Worm (Caenorhabditis elegans) whole organism, early embryonic: ENCODE measurements around the gene nhr-61.

Experiments
- B0310.2 ChIP-seq: sonication (generic microtip); optimal IDR thresholded peaks from 2 replicates; lab custom pipeline; 2016; ENCODE audit warnings: mild to moderate bottlenecking, missing genetic modification characterization, missing compliant biosample characterization
- F13C5.2 ChIP-seq: sonication (generic microtip); optimal IDR thresholded peaks from 2 replicates; lab custom pipeline; 2017; ENCODE audit warnings: mild to moderate bottlenecking, missing genetic modification characterization, inconsistent platforms, missing compliant biosample characterization
- aly-1 ChIP-seq: sonication (generic microtip); optimal IDR thresholded peaks from 2 replicates; lab custom pipeline; 2016; ENCODE audit warnings: missing genetic modification characterization, missing compliant biosample characterization
- ama-1 ChIP-seq: fragments of 150-350 bp; optimal IDR thresholded peaks from 2 replicates; lab custom pipeline; 2014
- ceh-13 ChIP-seq: fragments of 200-800 bp; sonication (Bioruptor generic); optimal IDR thresholded peaks from 2 replicates; lab custom pipeline; 2018; ENCODE audit warnings: mild to moderate bottlenecking, missing genetic modification characterization, missing compliant biosample characterization
- ets-7 ChIP-seq: sonication (generic microtip); optimal IDR thresholded peaks from 2 replicates; lab custom pipeline; 2016; ENCODE audit warnings: missing genotype, missing genetic modification characterization, missing compliant biosample characterization
- flt-1 ChIP-seq: fragments of 200-800 bp; sonication (Bioruptor generic); IDR thresholded peaks from 2 replicates; pipeline ENCODE4 v1.3.6; 2022; ENCODE audit warnings: missing genetic modification characterization, missing compliant biosample characterization
- hmbx-1 ChIP-seq: sonication (generic microtip); optimal IDR thresholded peaks from 2 replicates; lab custom pipeline; 2016; ENCODE audit warnings: mild to moderate bottlenecking, missing genetic modification characterization, missing compliant biosample characterization
- hmg-4 ChIP-seq: fragments of 200-800 bp; sonication (Bioruptor generic); optimal IDR thresholded peaks from 2 replicates; lab custom pipeline; 2018; ENCODE audit warnings: mild to moderate bottlenecking, missing genetic modification characterization, missing compliant biosample characterization

ce11 chrII:14778092-14778491 lies 40.3 kb downstream of the nhr-61 start, which contains the start of gene Y54E2A.8:
- no peak for TF ChIP-seq flt-1 (GFP tag; lab: Robert Waterston, UW)
- no peak for TF ChIP-seq ceh-13 (GFP tag; lab: Kevin White, UChicago)
- TF ChIP-seq ama-1 (lab: Kevin White, UChicago): no peak
- no peak for TF ChIP-seq F13C5.2 (tag; lab: Kevin White, UChicago)
- no peak for TF ChIP-seq ets-7 (tag; lab: Kevin White, UChicago)
- TF ChIP-seq hmbx-1: no peak
- TF ChIP-seq hmg-4: no peak
- TF ChIP-seq aly-1: no peak
- TF ChIP-seq B0310.2 (tag; lab: Kevin White, UChicago): no peak
